Worm (Caenorhabditis elegans) whole organism, late embryonic: ENCODE data around the gene nhr-59.
"Not testable (repeated sequence)": the region's sequence is repeated elsewhere in the genome, so short reads cannot be mapped to it uniquely, and the experiment has no call there.

ENCODE experiments used
- C38D4.7 ChIP-seq: fragments of 200-800 bp; sonication (Bioruptor generic); optimal IDR thresholded peaks from 2 replicates; lab custom pipeline; 2018; ENCODE audit warnings: mild to moderate bottlenecking, missing genetic modification characterization, moderate library complexity, missing compliant biosample characterization
- F13H6.1 ChIP-seq: sonication (generic microtip); optimal IDR thresholded peaks from 2 replicates; lab custom pipeline; 2016; ENCODE audit warnings: missing genetic modification characterization, missing compliant biosample characterization
- K02D7.2 ChIP-seq: sonication (generic microtip); optimal IDR thresholded peaks from 2 replicates; lab custom pipeline; 2017; ENCODE audit warnings: mild to moderate bottlenecking, missing genetic modification characterization, missing compliant biosample characterization
- K09A11.1 ChIP-seq: sonication (generic microtip); optimal IDR thresholded peaks from 2 replicates; lab custom pipeline; 2017; ENCODE audit warnings: antibody characterized with exemption, mild to moderate bottlenecking, missing genetic modification characterization, missing compliant biosample characterization; ENCODE audit not compliant: insufficient read depth
- T23F11.4 ChIP-seq: fragments of 200-800 bp; sonication (Bioruptor generic); optimal IDR thresholded peaks from 2 replicates; lab custom pipeline; 2018; ENCODE audit warnings: mild to moderate bottlenecking, missing genetic modification characterization, missing compliant biosample characterization
- ahr-1 ChIP-seq: sonication (generic microtip); optimal IDR thresholded peaks from 2 replicates; lab custom pipeline; 2016; ENCODE audit warnings: missing genetic modification characterization, missing compliant biosample characterization
- ama-1 ChIP-seq: fragments of 150-350 bp; optimal IDR thresholded peaks from 2 replicates; lab custom pipeline; 2014
- ceh-14 ChIP-seq: sonication (generic microtip); optimal IDR thresholded peaks from 2 replicates; lab custom pipeline; 2016; ENCODE audit warnings: missing genotype, missing genetic modification characterization, missing compliant biosample characterization
- ceh-2 ChIP-seq: sonication (generic microtip); optimal IDR thresholded peaks from 2 replicates; lab custom pipeline; 2016; ENCODE audit warnings: missing genotype, missing genetic modification characterization, missing compliant biosample characterization
- ceh-22 ChIP-seq: sonication (generic microtip); optimal IDR thresholded peaks from 2 replicates; lab custom pipeline; 2017; ENCODE audit warnings: missing biosample characterization, missing genetic modification characterization
- ceh-24 ChIP-seq: sonication (generic microtip); optimal IDR thresholded peaks from 2 replicates; lab custom pipeline; 2016; ENCODE audit warnings: mild to moderate bottlenecking, missing genetic modification characterization, missing compliant biosample characterization
- ceh-48 ChIP-seq: sonication (generic microtip); optimal IDR thresholded peaks from 2 replicates; lab custom pipeline; 2016; ENCODE audit warnings: missing genetic modification characterization, inconsistent platforms, missing compliant biosample characterization
- ceh-9 ChIP-seq: sonication (generic microtip); optimal IDR thresholded peaks from 2 replicates; lab custom pipeline; 2016; ENCODE audit warnings: mild to moderate bottlenecking, missing genetic modification characterization, inconsistent platforms, missing compliant biosample characterization
- dmd-4 ChIP-seq: sonication (generic microtip); optimal IDR thresholded peaks from 2 replicates; lab custom pipeline; 2016; ENCODE audit warnings: borderline replicate concordance, missing genetic modification characterization, missing compliant biosample characterization
- elt-2 ChIP-seq: sonication (generic microtip); optimal IDR thresholded peaks from 2 replicates; lab custom pipeline; 2016; ENCODE audit warnings: missing genetic modification reagents, missing genetic modification characterization, missing compliant biosample characterization
- eyg-1 ChIP-seq: sonication (generic microtip); optimal IDR thresholded peaks from 2 replicates; lab custom pipeline; 2016; ENCODE audit warnings: missing genotype, missing genetic modification characterization, missing compliant biosample characterization
- fax-1 ChIP-seq: sonication (generic microtip); optimal IDR thresholded peaks from 2 replicates; lab custom pipeline; 2016; ENCODE audit warnings: missing genotype, missing genetic modification characterization, missing compliant biosample characterization
- fkh-10 ChIP-seq: fragments of 150-350 bp; optimal IDR thresholded peaks from 2 replicates; lab custom pipeline; 2014; ENCODE audit warnings: missing biosample characterization, missing genetic modification reagents, missing genetic modification characterization
- hlh-15 ChIP-seq: sonication (generic microtip); optimal IDR thresholded peaks from 2 replicates; lab custom pipeline; 2016; ENCODE audit warnings: missing genetic modification characterization, missing compliant biosample characterization
- hlh-30 ChIP-seq: sonication (generic microtip); optimal IDR thresholded peaks from 2 replicates; lab custom pipeline; 2017; ENCODE audit warnings: antibody characterized with exemption, missing genetic modification characterization, missing compliant biosample characterization; ENCODE audit not compliant: insufficient read depth
- hlh-8 ChIP-seq: sonication (generic microtip); optimal IDR thresholded peaks from 2 replicates; lab custom pipeline; 2016; ENCODE audit warnings: missing genotype, missing genetic modification characterization, missing compliant biosample characterization
- lin-11 ChIP-seq: fragments of 200-800 bp; sonication (Bioruptor generic); optimal IDR thresholded peaks from 2 replicates; lab custom pipeline; 2018; ENCODE audit warnings: mild to moderate bottlenecking, missing genetic modification characterization, missing compliant biosample characterization
- madf-2 ChIP-seq: sonication (generic microtip); optimal IDR thresholded peaks from 2 replicates; lab custom pipeline; 2017; ENCODE audit warnings: missing genetic modification characterization, missing compliant biosample characterization
- nfya-1 ChIP-seq: sonication (generic microtip); optimal IDR thresholded peaks from 2 replicates; lab custom pipeline; 2017; ENCODE audit warnings: missing genetic modification characterization, mild to moderate bottlenecking, missing compliant biosample characterization, antibody characterized with exemption, moderate library complexity
- nhr-11 ChIP-seq: fragments of 150-350 bp; optimal IDR thresholded peaks from 2 replicates; lab custom pipeline; 2014; ENCODE audit warnings: missing biosample characterization, missing genetic modification characterization
- odd-2 ChIP-seq: sonication (generic microtip); optimal IDR thresholded peaks from 2 replicates; lab custom pipeline; 2017; ENCODE audit warnings: antibody characterized with exemption, mild to moderate bottlenecking, missing genetic modification characterization, missing compliant biosample characterization
- pha-2 ChIP-seq: sonication (generic microtip); optimal IDR thresholded peaks from 2 replicates; lab custom pipeline; 2017; ENCODE audit warnings: mild to moderate bottlenecking, missing genetic modification characterization, missing compliant biosample characterization
- pha-4 ChIP-seq: fragments of 150-350 bp; optimal IDR thresholded peaks from 2 replicates; lab custom pipeline; 2018; ENCODE audit warnings: missing biosample characterization, missing genetic modification reagents, missing genetic modification characterization
- pros-1 ChIP-seq: fragments of 150-350 bp; optimal IDR thresholded peaks from 2 replicates; lab custom pipeline; 2014; ENCODE audit warnings: missing biosample characterization, missing genetic modification reagents, missing genetic modification characterization
- ref-2 ChIP-seq: sonication (generic microtip); optimal IDR thresholded peaks from 2 replicates; lab custom pipeline; 2016; ENCODE audit warnings: missing genetic modification characterization, missing compliant biosample characterization
- rnt-1 ChIP-seq: sonication (generic microtip); optimal IDR thresholded peaks from 2 replicates; lab custom pipeline; 2016; ENCODE audit warnings: missing genetic modification characterization, missing compliant biosample characterization
- sox-2 ChIP-seq: fragments of 200-800 bp; sonication (Bioruptor generic); IDR thresholded peaks from 2 replicates; pipeline ENCODE4 v1.3.6; 2022; ENCODE audit warnings: missing genetic modification reagents, missing genetic modification characterization, missing compliant biosample characterization
- sox-4 ChIP-seq: sonication (generic microtip); optimal IDR thresholded peaks from 2 replicates; lab custom pipeline; 2017; ENCODE audit warnings: mild to moderate bottlenecking, missing genetic modification characterization, inconsistent platforms, missing compliant biosample characterization
- tbx-7 ChIP-seq: sonication (generic microtip); optimal IDR thresholded peaks from 2 replicates; lab custom pipeline; 2016; ENCODE audit warnings: missing genotype, missing genetic modification characterization, missing compliant biosample characterization
- ttx-3 ChIP-seq: sonication (generic microtip); optimal IDR thresholded peaks from 2 replicates; lab custom pipeline; 2016; ENCODE audit warnings: missing genetic modification reagents, missing genetic modification characterization, missing compliant biosample characterization
- ztf-16 ChIP-seq: sonication (generic microtip); optimal IDR thresholded peaks from 2 replicates; lab custom pipeline; 2017; ENCODE audit warnings: missing genetic modification characterization, missing compliant biosample characterization

The nhr-59 gene

DNA sequence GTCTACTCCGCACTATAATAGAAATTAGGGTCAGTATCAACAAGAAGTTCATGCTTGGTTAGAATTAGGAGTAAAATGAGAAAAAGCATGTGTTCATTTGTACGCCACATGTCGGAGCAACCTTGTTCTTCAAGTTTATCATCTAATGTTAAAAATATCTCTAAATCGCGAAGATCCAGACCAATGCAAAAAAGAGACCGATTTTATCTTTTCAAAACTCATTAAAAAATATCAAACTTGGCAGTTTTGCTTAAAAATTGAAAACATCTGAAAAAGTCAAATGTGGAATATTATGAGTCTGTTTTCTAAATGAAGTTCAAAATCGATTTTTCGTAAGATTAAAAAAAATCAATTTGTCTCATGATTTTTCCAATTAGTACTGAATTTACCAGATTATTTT is 42.9 kb upstream of the nhr-59 start, which contains the start of gene Y19D10B.6:
TSS of gene Y19D10B.6 (minus strand) at position 101 of the 400 bp plus-strand sequence.
- TF ChIP-seq ceh-2 (tag; lab: Kevin White, UChicago); fax-1 (tag; lab: Kevin White, UChicago); hlh-30: not testable (repeated sequence)

ce11 chrV:2308246-2308645 is 30.2 kb upstream of the nhr-59 start:
- no peak for TF ChIP-seq sox-2 (GFP tag; lab: Robert Waterston, UW)
- TF ChIP-seq fkh-10 (GFP tag; lab: Kevin White, UChicago): no peak
- no peak for TF ChIP-seq C38D4.7
- no peak for TF ChIP-seq eyg-1 (tag; lab: Kevin White, UChicago)
- TF ChIP-seq ceh-24 (tag; lab: Kevin White, UChicago): no peak
- TF ChIP-seq F13H6.1 (tag; lab: Kevin White, UChicago): no peak
- TF ChIP-seq madf-2 (tag; lab: Kevin White, UChicago): no peak
- no peak for TF ChIP-seq dmd-4 (tag; lab: Kevin White, UChicago)
- no peak for TF ChIP-seq K02D7.2 (tag; lab: Kevin White, UChicago)
- no peak for TF ChIP-seq ceh-22 (tag; lab: Kevin White, UChicago)
- TF ChIP-seq ttx-3 (tag; lab: Kevin White, UChicago): no peak
- TF ChIP-seq ahr-1 (tag; lab: Kevin White, UChicago): no peak
- no peak for TF ChIP-seq lin-11 (tag; lab: Kevin White, UChicago)
- no peak for TF ChIP-seq hlh-15 (tag; lab: Kevin White, UChicago)
- no peak for TF ChIP-seq nfya-1 (tag; lab: Kevin White, UChicago)
- no peak for TF ChIP-seq rnt-1 (tag; lab: Kevin White, UChicago)

DNA sequence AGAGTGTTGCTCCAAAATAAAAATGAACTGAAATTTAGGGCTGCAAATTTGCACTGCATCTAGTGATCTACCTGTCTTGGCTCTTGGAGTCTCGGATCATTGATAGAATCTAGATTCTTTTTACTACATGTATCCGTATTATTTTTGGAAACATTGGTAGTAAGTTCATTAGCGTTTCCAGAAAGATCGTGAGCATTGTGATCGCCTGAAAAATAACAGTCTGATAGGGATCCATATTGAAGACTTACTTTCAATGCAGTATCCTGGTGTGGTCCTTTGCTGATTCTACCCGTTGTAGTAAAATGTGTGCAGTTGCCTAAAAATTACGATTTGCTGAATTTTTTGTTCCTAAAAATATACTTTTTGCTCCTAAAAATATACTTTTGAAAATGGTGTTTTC is 28.3 kb upstream of the nhr-59 start:
- TF ChIP-seq ceh-48 (no peak), odd-2 (tag; lab: Kevin White, UChicago) (no peak), eyg-1 (tag; lab: Kevin White, UChicago) (no peak), hlh-8 (no peak), pha-2 (no peak), ceh-9 (tag; lab: Kevin White, UChicago) (no peak), F13H6.1 (tag; lab: Kevin White, UChicago) (no peak), pros-1 (tag; lab: Kevin White, UChicago) (no peak), sox-4 (tag; lab: Kevin White, UChicago) (no peak), K09A11.1 (no peak), pha-4 (no peak), T23F11.4 (GFP tag; lab: Kevin White, UChicago) (no peak), nhr-11 (no peak), ahr-1 (tag; lab: Kevin White, UChicago) (no peak), tbx-7 (no peak), ref-2 (no peak), ceh-14 (no peak), ztf-16 (tag; lab: Kevin White, UChicago) (no peak), K02D7.2 (tag; lab: Kevin White, UChicago) (no peak), dmd-4 (tag; lab: Kevin White, UChicago) (no peak)
- TF ChIP-seq, all 69 proteins: peak for 0

ce11 chrV:2303775-2304174 is 25.7 kb upstream of the nhr-59 start, which contains the start of gene irld-15:
irld-15 (minus strand) TSS chrV:2303875.
- TF ChIP-seq elt-2 (tag; lab: Kevin White, UChicago) (no peak), ceh-24 (tag; lab: Kevin White, UChicago) (no peak), ama-1 (lab: Kevin White, UChicago) (no peak)
